Worm (Caenorhabditis elegans): Measurements from ENCODE around the gene rpn-5.
A peak's percentile ranks its signal among the peaks of the same experiment; 100 is the strongest.

- TF ChIP-seq F13C5.2 (tag; optimal IDR thresholded peaks at IDR 0.05), result peak; percentile 40
- no peak for TF ChIP-seq scrt-1 (GFP tag; IDR thresholded peaks at IDR 0.05)
- no peak for TF ChIP-seq tbx-11 (GFP tag; IDR thresholded peaks at IDR 0.05)
Observed at ce11 chrII:4739984-4740462, 41.8 kb upstream of the rpn-5 start, which contains the start of gene eas-1.
